Fruit fly (Drosophila melanogaster): ENCODE data around the gene eIF3g1.

The eIF3g1 gene

DNA sequence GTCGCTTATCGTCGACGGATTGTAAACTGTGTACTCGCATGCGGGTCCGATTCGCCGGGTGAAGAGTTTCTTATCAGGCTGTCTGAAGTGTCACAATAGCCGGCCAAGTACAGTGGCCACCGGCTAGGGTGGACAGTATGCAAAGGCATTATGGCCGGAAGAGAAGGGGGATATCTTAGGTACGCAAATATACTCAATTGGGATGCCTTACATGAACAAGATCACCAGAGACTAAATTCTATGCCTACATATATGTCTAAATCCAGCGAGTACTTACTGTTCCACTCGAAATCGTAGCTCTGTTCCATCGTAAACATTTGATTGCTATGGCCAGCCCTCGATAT is 16.4 kb downstream of the eIF3g1 start (continued):
- TF ChIP-seq CG4707 (GFP tag; optimal IDR thresholded peaks at IDR 0.05): peak; percentile 64
- no peak for TF ChIP-seq CG13287 (GFP tag; IDR thresholded peaks at IDR 0.05; ENCODE audit: partially characterized antibody)
- peak; percentile 94 for TF ChIP-seq so (GFP tag; IDR thresholded peaks at IDR 0.05)
- TF ChIP-seq CG4730 (GFP tag; IDR thresholded peaks at IDR 0.05): peak; percentile 93
- peak; percentile 55 for TF ChIP-seq crol (GFP tag; IDR thresholded peaks at IDR 0.05)
- peak; percentile 85 for TF ChIP-seq CG8924 (tag; optimal IDR thresholded peaks at IDR 0.05)
- TF ChIP-seq D19A (tag; optimal IDR thresholded peaks at IDR 0.05): peak; percentile 78
- TF ChIP-seq Asciz (GFP tag; optimal IDR thresholded peaks at IDR 0.05): peak; percentile 76
- TF ChIP-seq fu2 (GFP tag; optimal IDR thresholded peaks at IDR 0.05): peak; percentile 87
- peak; percentile 98 for TF ChIP-seq CG11456 (GFP tag; IDR thresholded peaks at IDR 0.05)
- peak; percentile 55; the same call in 2 of the 3 replicates for TF ChIP-seq vnd (GFP tag; IDR thresholded peaks at IDR 0.05; ENCODE audit: partially characterized antibody)
- TF ChIP-seq Scr (GFP tag; IDR thresholded peaks at IDR 0.05; ENCODE audit: partially characterized antibody): no peak
- no peak for TF ChIP-seq usp (GFP tag; optimal IDR thresholded peaks at IDR 0.05)
- TF ChIP-seq HLHmδ (GFP tag; optimal IDR thresholded peaks at IDR 0.05): no peak
- peak; percentile 96 for TF ChIP-seq Ptx1 (GFP tag; IDR thresholded peaks at IDR 0.05)
- peak; percentile 96 for TF ChIP-seq lilli (GFP tag; optimal IDR thresholded peaks at IDR 0.05)
- TF ChIP-seq BEAF-32 (GFP tag; optimal IDR thresholded peaks at IDR 0.05): no peak
- peak; percentile 86 for TF ChIP-seq Oaz (GFP tag; IDR thresholded peaks at IDR 0.05)
- peak; percentile 18 for TF ChIP-seq CG9797 (GFP tag; optimal IDR thresholded peaks at IDR 0.05)
- TF ChIP-seq Hey (tag; optimal IDR thresholded peaks at IDR 0.05): peak; percentile 68
- TF ChIP-seq CG7928 (GFP tag; optimal IDR thresholded peaks at IDR 0.05): peak; percentile 66
- TF ChIP-seq cg (GFP tag; optimal IDR thresholded peaks at IDR 0.05): no peak
- peak; percentile 90 for TF ChIP-seq CG30403 (GFP tag; optimal IDR thresholded peaks at IDR 0.05)
- TF ChIP-seq trh (GFP tag; optimal IDR thresholded peaks at IDR 0.05): peak; percentile 63
- no peak for TF ChIP-seq br (optimal IDR thresholded peaks at IDR 0.05)
- peak; percentile 86 to 87 for TF ChIP-seq chif (GFP tag; optimal IDR thresholded peaks at IDR 0.05)
- peak; percentile 96 for TF ChIP-seq Gug (GFP tag; IDR thresholded peaks at IDR 0.05)
- TF ChIP-seq Atf-2 (GFP tag; optimal IDR thresholded peaks at IDR 0.05): peak; percentile 82
- peak; percentile 94 for TF ChIP-seq H15 (GFP tag; IDR thresholded peaks at IDR 0.05)
- TF ChIP-seq Fer1 (GFP tag; optimal IDR thresholded peaks at IDR 0.05): peak; percentile 95
- peak; percentile 39 for TF ChIP-seq Spps (tag; optimal IDR thresholded peaks at IDR 0.05)
- peak; percentile 84 for TF ChIP-seq vfl (GFP tag; optimal IDR thresholded peaks at IDR 0.05)
- peak; percentile 91 for TF ChIP-seq CG6813 (GFP tag; optimal IDR thresholded peaks at IDR 0.05)
- TF ChIP-seq CG12236 (GFP tag; optimal IDR thresholded peaks at IDR 0.05): peak; percentile 79
- peak; percentile 67 for TF ChIP-seq sqz (GFP tag; optimal IDR thresholded peaks at IDR 0.05)
- TF ChIP-seq Awh (GFP tag; IDR thresholded peaks at IDR 0.05): peak; percentile 92
- peak; percentile 98 for TF ChIP-seq grau (tag; optimal IDR thresholded peaks at IDR 0.05)
- peak; percentile 87 for TF ChIP-seq sens-2 (GFP tag; IDR thresholded peaks at IDR 0.05)
- TF ChIP-seq CG7271 (tag; optimal IDR thresholded peaks at IDR 0.05): no peak
- no peak for TF ChIP-seq amos (GFP tag; IDR thresholded peaks at IDR 0.05; ENCODE audit: partially characterized antibody)
- TF ChIP-seq Opbp (GFP tag; IDR thresholded peaks at IDR 0.05; ENCODE audit: partially characterized antibody): no peak
- TF ChIP-seq Mrtf (GFP tag; IDR thresholded peaks at IDR 0.05): peak; percentile 93
- TF ChIP-seq CG6689 (GFP tag; IDR thresholded peaks at IDR 0.05): peak; percentile 94
- TF ChIP-seq CG16815 (GFP tag; optimal IDR thresholded peaks at IDR 0.05): peak; percentile 79
- peak; percentile 88 for TF ChIP-seq cas (GFP tag; IDR thresholded peaks at IDR 0.05)
- peak; percentile 60 for TF ChIP-seq CG15073 (GFP tag; optimal IDR thresholded peaks at IDR 0.05)
- TF ChIP-seq Ssrp (tag; optimal IDR thresholded peaks at IDR 0.05): peak; percentile 77
- peak; percentile 95 for TF ChIP-seq Aef1 (GFP tag; IDR thresholded peaks at IDR 0.05)
- TF ChIP-seq chm (GFP tag; IDR thresholded peaks at IDR 0.05): peak; percentile 86; the same call in 1 of the 2 replicates
- peak; percentile 86 for TF ChIP-seq danr (GFP tag; IDR thresholded peaks at IDR 0.05)
- peak; percentile 84 for TF ChIP-seq ab (GFP tag; optimal IDR thresholded peaks at IDR 0.05)
- TF ChIP-seq CHES-1-like (GFP tag; optimal IDR thresholded peaks at IDR 0.05): peak; percentile 94
